Worm (Caenorhabditis elegans) whole organism, late embryonic: ENCODE measurements around the gene K03A11.6.

Experiments used
- Y22D7AL.16 ChIP-seq: sonication (generic microtip); optimal IDR thresholded peaks from 2 replicates; lab custom pipeline; 2016; ENCODE audit warnings: missing genetic modification characterization, missing compliant biosample characterization
- ama-1 ChIP-seq: fragments of 150-350 bp; optimal IDR thresholded peaks from 2 replicates; lab custom pipeline; 2014
- ceh-9 ChIP-seq: sonication (generic microtip); optimal IDR thresholded peaks from 2 replicates; lab custom pipeline; 2016; ENCODE audit warnings: mild to moderate bottlenecking, missing genetic modification characterization, inconsistent platforms, missing compliant biosample characterization
- dve-1 ChIP-seq: sonication (generic microtip); optimal IDR thresholded peaks from 2 replicates; lab custom pipeline; 2017; ENCODE audit warnings: antibody characterized with exemption, mild to moderate bottlenecking, missing genetic modification characterization, missing compliant biosample characterization
- elt-2 ChIP-seq: sonication (generic microtip); optimal IDR thresholded peaks from 2 replicates; lab custom pipeline; 2016; ENCODE audit warnings: missing genetic modification reagents, missing genetic modification characterization, missing compliant biosample characterization
- lin-11 ChIP-seq: fragments of 200-800 bp; sonication (Bioruptor generic); optimal IDR thresholded peaks from 2 replicates; lab custom pipeline; 2018; ENCODE audit warnings: mild to moderate bottlenecking, missing genetic modification characterization, missing compliant biosample characterization
- pag-3 ChIP-seq: sonication (generic microtip); optimal IDR thresholded peaks from 2 replicates; lab custom pipeline; 2016; ENCODE audit warnings: missing compliant biosample characterization, missing genetic modification characterization, borderline replicate concordance
- pat-9 ChIP-seq: fragments of 200-800 bp; sonication (Bioruptor generic); optimal IDR thresholded peaks from 2 replicates; lab custom pipeline; 2018; ENCODE audit warnings: mild to moderate bottlenecking, missing genetic modification characterization, moderate library complexity, missing compliant biosample characterization
- sox-4 ChIP-seq: sonication (generic microtip); optimal IDR thresholded peaks from 2 replicates; lab custom pipeline; 2017; ENCODE audit warnings: mild to moderate bottlenecking, missing genetic modification characterization, inconsistent platforms, missing compliant biosample characterization
- tbx-2 ChIP-seq: sonication (generic microtip); optimal IDR thresholded peaks from 2 replicates; lab custom pipeline; 2016; ENCODE audit warnings: missing genetic modification characterization, missing compliant biosample characterization
- unc-42 ChIP-seq: sonication (generic microtip); optimal IDR thresholded peaks from 2 replicates; lab custom pipeline; 2016; ENCODE audit warnings: missing genotype, missing genetic modification characterization, missing compliant biosample characterization
- zip-5 ChIP-seq: sonication (generic microtip); optimal IDR thresholded peaks from 2 replicates; lab custom pipeline; 2016; ENCODE audit warnings: missing genetic modification characterization, missing compliant biosample characterization

DNA sequence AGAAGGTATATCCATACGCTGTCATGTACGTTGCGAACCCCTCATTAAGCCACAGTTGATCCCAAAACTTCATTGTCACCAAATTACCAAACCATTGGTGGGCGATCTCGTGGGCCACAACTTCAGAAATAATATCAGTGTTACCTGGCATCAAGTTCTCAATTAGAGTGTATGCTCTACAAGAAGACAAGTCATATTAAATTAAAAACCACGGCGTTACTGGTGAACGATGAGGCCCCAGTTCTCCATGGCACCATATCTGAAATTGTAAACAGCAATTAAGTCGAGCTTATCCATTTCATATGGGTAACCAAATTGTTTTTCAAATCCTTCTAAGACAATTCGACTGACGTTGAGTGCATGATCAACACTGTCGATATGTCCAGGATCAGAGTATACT lies 47.2 kb downstream of the K03A11.6 start:
- TF ChIP-seq Y22D7AL.16 (tag; lab: Kevin White, UChicago): no peak
- no peak for TF ChIP-seq lin-11 (tag; lab: Kevin White, UChicago)
- no peak for TF ChIP-seq ceh-9 (tag; lab: Kevin White, UChicago)
- no peak for TF ChIP-seq sox-4 (tag; lab: Kevin White, UChicago)
- TF ChIP-seq elt-2 (tag; lab: Kevin White, UChicago): no peak
- TF ChIP-seq tbx-2 (tag; lab: Kevin White, UChicago): no peak
- TF ChIP-seq unc-42 (tag; lab: Kevin White, UChicago): no peak
- TF ChIP-seq pat-9 (tag; lab: Kevin White, UChicago): no peak
- no peak for TF ChIP-seq pag-3 (tag; lab: Kevin White, UChicago)
- TF ChIP-seq zip-5 (tag; lab: Kevin White, UChicago): no peak
- no peak for TF ChIP-seq ama-1 (lab: Kevin White, UChicago)
- no peak for TF ChIP-seq dve-1 (tag; lab: Kevin White, UChicago)
